Fruit fly (Drosophila melanogaster): ENCODE measurements around the gene mei-218.

DNA sequence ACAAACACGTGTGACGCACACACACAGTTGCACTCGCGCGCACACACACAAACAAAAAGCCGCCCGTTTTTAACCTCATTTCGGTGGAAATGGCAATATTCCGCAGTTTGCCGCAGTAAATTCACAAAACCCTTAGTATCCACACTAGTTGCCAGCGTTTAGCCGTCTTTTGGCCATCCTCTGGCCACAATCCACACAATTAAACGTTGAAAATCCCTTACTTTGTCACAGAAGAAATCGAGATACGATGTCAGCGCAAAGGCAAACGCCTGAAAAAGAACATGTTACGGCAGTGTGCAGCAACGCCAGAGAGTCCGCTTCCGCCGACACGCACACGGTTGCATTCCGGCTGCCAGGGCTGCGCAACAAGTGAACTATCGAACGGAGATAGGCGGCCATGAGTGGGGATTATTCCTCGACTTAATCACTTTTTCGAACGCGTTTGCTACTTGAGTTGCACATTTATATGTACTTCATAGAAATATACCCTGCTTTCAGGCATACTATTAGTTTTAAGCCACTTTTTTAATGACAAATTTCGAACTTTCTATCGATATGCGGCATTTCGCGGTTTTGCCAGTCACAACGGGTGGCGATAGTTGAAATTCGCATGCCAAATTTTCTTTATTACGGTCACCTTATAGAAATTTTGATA, 5.3 kb upstream of the mei-218 start, which contains the start of gene RpS5a:
- no peak for TF ChIP-seq tai (GFP tag; optimal IDR thresholded peaks at IDR 0.05)
- TF ChIP-seq Rel (GFP tag; optimal IDR thresholded peaks at IDR 0.05), result no peak
- TF ChIP-seq Rel (tag; optimal IDR thresholded peaks at IDR 0.05), result peak; percentile 68
- peak; percentile 48 for TF ChIP-seq GATAd (GFP tag; optimal IDR thresholded peaks at IDR 0.05)
